Worm (Caenorhabditis elegans) whole organism, L1 larva: ENCODE results near the gene mrps-14.

ENCODE experiments used
- C04F5.9 ChIP-seq: sonication (generic microtip); optimal IDR thresholded peaks from 2 replicates; lab custom pipeline; 2016; ENCODE audit warnings: missing genetic modification characterization, missing compliant biosample characterization
- C16A3.4 ChIP-seq: fragments of 150-350 bp; optimal IDR thresholded peaks from 2 replicates; lab custom pipeline; 2014; ENCODE audit warnings: missing biosample characterization, missing genetic modification characterization
- C34B4.2 ChIP-seq: sonication (generic microtip); optimal IDR thresholded peaks from 2 replicates; lab custom pipeline; 2017; ENCODE audit warnings: mild to moderate bottlenecking, missing genetic modification characterization, missing compliant biosample characterization
- F16B12.6 ChIP-seq: fragments of 150-350 bp; optimal IDR thresholded peaks from 2 replicates; lab custom pipeline; 2014; ENCODE audit warnings: missing biosample characterization, missing genetic modification characterization
- Y116A8C.19 ChIP-seq: sonication (generic microtip); optimal IDR thresholded peaks from 2 replicates; lab custom pipeline; 2016; ENCODE audit warnings: missing compliant biosample characterization, missing genetic modification characterization, borderline replicate concordance
- aha-1 ChIP-seq: fragments of 150-350 bp; optimal IDR thresholded peaks from 2 replicates; lab custom pipeline; 2014; ENCODE audit warnings: missing biosample characterization, missing genetic modification characterization
- alr-1 ChIP-seq: fragments of 200-800 bp; sonication (Bioruptor generic); optimal IDR thresholded peaks from 2 replicates; lab custom pipeline; 2018; ENCODE audit warnings: borderline replicate concordance, mild to moderate bottlenecking, missing genetic modification characterization, missing compliant biosample characterization
- blmp-1 ChIP-seq: fragments of 150-350 bp; optimal IDR thresholded peaks from 2 replicates; lab custom pipeline; 2014; ENCODE audit warnings: missing biosample characterization, missing genetic modification characterization
- ceh-63 ChIP-seq: fragments of 200-800 bp; sonication (Bioruptor generic); optimal IDR thresholded peaks from 2 replicates; lab custom pipeline; 2018; ENCODE audit warnings: mild to moderate bottlenecking, missing genetic modification characterization, missing compliant biosample characterization
- ceh-8 ChIP-seq: fragments of 200-800 bp; sonication (Bioruptor generic); optimal IDR thresholded peaks from 2 replicates; lab custom pipeline; 2018; ENCODE audit warnings: mild to moderate bottlenecking, missing genetic modification characterization, moderate library complexity, missing compliant biosample characterization
- ceh-82 ChIP-seq, 3 experiments: fragments of 150-350 bp in 1 of 3; sonication (generic microtip) in 2 of 3; optimal IDR thresholded peaks; 2 replicates each; lab custom pipeline; 2014 to 2017; ENCODE audit warnings: missing biosample characterization in 3 of 3, missing genetic modification characterization in 3 of 3
- ceh-88 ChIP-seq: fragments of 200-800 bp; sonication (Bioruptor generic); IDR thresholded peaks from 2 replicates; pipeline ENCODE4 v1.3.6; 2022; ENCODE audit warnings: missing genetic modification characterization, missing compliant biosample characterization
- ces-1 ChIP-seq: fragments of 150-350 bp; optimal IDR thresholded peaks from 2 replicates; lab custom pipeline; 2014; ENCODE audit warnings: missing biosample characterization, missing genetic modification reagents, missing genetic modification characterization
- dpl-1 ChIP-seq, 3 experiments: fragments of 150-350 bp in 2 of 3; sonication (generic microtip) in 1 of 3; optimal IDR thresholded peaks; 2 replicates each; lab custom pipeline; 2014 to 2017; ENCODE audit warnings: missing biosample characterization in 3 of 3, missing genetic modification characterization in 3 of 3, missing genetic modification reagents in 3 of 3
- efl-1 ChIP-seq, 4 experiments: fragments of 150-350 bp; optimal IDR thresholded peaks in 3 of 4; peaks in 1 of 4; 1 replicate in 1 of 4; 2 replicates in 3 of 4; lab custom pipeline; 2014; ENCODE audit warnings: missing biosample characterization in 2 of 4, missing genetic modification characterization in 2 of 4, missing genetic modification reagents in 2 of 4
- efl-3 ChIP-seq: fragments of 200-800 bp; sonication (Bioruptor generic); optimal IDR thresholded peaks from 2 replicates; lab custom pipeline; 2018; ENCODE audit warnings: mild to moderate bottlenecking, missing genetic modification characterization, missing compliant biosample characterization
- egl-13 ChIP-seq: sonication (generic microtip); optimal IDR thresholded peaks from 2 replicates; lab custom pipeline; 2016; ENCODE audit warnings: missing genotype, missing genetic modification reagents, missing genetic modification characterization, missing compliant biosample characterization
- elt-2 ChIP-seq: sonication (generic microtip); optimal IDR thresholded peaks from 2 replicates; lab custom pipeline; 2016; ENCODE audit warnings: missing genetic modification characterization, mild to moderate bottlenecking, inconsistent platforms, missing compliant biosample characterization, missing genetic modification reagents
- fkh-10 ChIP-seq: sonication (generic microtip); optimal IDR thresholded peaks from 2 replicates; lab custom pipeline; 2017; ENCODE audit warnings: missing biosample characterization, missing genetic modification reagents, missing genetic modification characterization
- fkh-4 ChIP-seq: sonication (generic microtip); optimal IDR thresholded peaks from 2 replicates; lab custom pipeline; 2016; ENCODE audit warnings: missing compliant biosample characterization, missing genetic modification characterization, borderline replicate concordance
- grh-1 ChIP-seq: fragments of 200-800 bp; sonication (Bioruptor generic); IDR thresholded peaks from 2 replicates; pipeline ENCODE4 v1.3.6; 2022; ENCODE audit warnings: missing genetic modification reagents, missing genetic modification characterization, missing compliant biosample characterization
- hlh-4 ChIP-seq: sonication (generic microtip); optimal IDR thresholded peaks from 2 replicates; lab custom pipeline; 2016; ENCODE audit warnings: mild to moderate bottlenecking, missing genetic modification characterization, missing compliant biosample characterization
- isw-1 ChIP-seq: fragments of 200-800 bp; sonication (Bioruptor generic); IDR thresholded peaks from 2 replicates; pipeline ENCODE4 v1.3.6; 2022; ENCODE audit warnings: missing genetic modification characterization, missing compliant biosample characterization
- lin-35 ChIP-seq, 2 experiments: fragments of 150-350 bp; optimal IDR thresholded peaks; 2 replicates each; lab custom pipeline; 2014; ENCODE audit warnings: missing biosample characterization in 2 of 2, missing genetic modification characterization in 2 of 2, missing genetic modification reagents in 2 of 2
- lin-39 ChIP-seq: fragments of 150-350 bp; optimal IDR thresholded peaks from 2 replicates; lab custom pipeline; 2014; ENCODE audit warnings: missing biosample characterization, missing genetic modification reagents, missing genetic modification characterization
- lsy-2 ChIP-seq, 2 experiments: fragments of 150-350 bp; optimal IDR thresholded peaks; 2 replicates each; lab custom pipeline; 2014; ENCODE audit warnings: missing biosample characterization in 2 of 2, missing genetic modification characterization in 2 of 2
- mep-1 ChIP-seq: fragments of 150-350 bp; optimal IDR thresholded peaks from 2 replicates; lab custom pipeline; 2014; ENCODE audit warnings: missing biosample characterization, missing genetic modification characterization
- nhr-11 ChIP-seq: fragments of 150-350 bp; optimal IDR thresholded peaks from 2 replicates; lab custom pipeline; 2014; ENCODE audit warnings: missing biosample characterization, missing genetic modification characterization
- nhr-12 ChIP-seq: sonication (generic microtip); optimal IDR thresholded peaks from 2 replicates; lab custom pipeline; 2017; ENCODE audit warnings: missing biosample characterization, missing genetic modification characterization
- nhr-19 ChIP-seq: fragments of 200-800 bp; sonication (Bioruptor generic); conservative IDR thresholded peaks from 2 replicates; pipeline ENCODE4 v1.3.6; 2022; ENCODE audit warnings: missing genetic modification characterization, missing compliant biosample characterization
- nhr-20 ChIP-seq: sonication (generic microtip); optimal IDR thresholded peaks from 2 replicates; lab custom pipeline; 2016; ENCODE audit warnings: mild to moderate bottlenecking, missing genetic modification characterization, missing compliant biosample characterization
- nhr-237 ChIP-seq: fragments of 150-350 bp; optimal IDR thresholded peaks from 2 replicates; lab custom pipeline; 2014; ENCODE audit warnings: missing biosample characterization, missing genetic modification characterization
- nhr-28 ChIP-seq: fragments of 150-350 bp; optimal IDR thresholded peaks from 2 replicates; lab custom pipeline; 2014; ENCODE audit warnings: missing biosample characterization, missing genetic modification characterization
- nhr-47 ChIP-seq: sonication (generic microtip); optimal IDR thresholded peaks from 2 replicates; lab custom pipeline; 2016; ENCODE audit warnings: mild to moderate bottlenecking, missing genetic modification characterization, moderate library complexity, missing compliant biosample characterization
- nhr-77 ChIP-seq: fragments of 150-350 bp; optimal IDR thresholded peaks from 2 replicates; lab custom pipeline; 2014; ENCODE audit warnings: missing biosample characterization, missing genetic modification characterization
- nhr-84 ChIP-seq: sonication (generic microtip); optimal IDR thresholded peaks from 2 replicates; lab custom pipeline; 2017; ENCODE audit warnings: missing biosample characterization, missing genetic modification characterization
- nhr-90 ChIP-seq: sonication (generic microtip); optimal IDR thresholded peaks from 2 replicates; lab custom pipeline; 2016; ENCODE audit warnings: mild to moderate bottlenecking, missing genetic modification characterization, missing compliant biosample characterization; ENCODE audit not compliant: poor library complexity
- pag-3 ChIP-seq: sonication (generic microtip); optimal IDR thresholded peaks from 2 replicates; lab custom pipeline; 2017; ENCODE audit warnings: missing genetic modification characterization, mild to moderate bottlenecking, missing compliant biosample characterization, antibody characterized with exemption, borderline replicate concordance; ENCODE audit not compliant: insufficient read depth
- pax-3 ChIP-seq: fragments of 200-800 bp; sonication (Bioruptor generic); optimal IDR thresholded peaks from 2 replicates; lab custom pipeline; 2018; ENCODE audit warnings: mild to moderate bottlenecking, missing genetic modification characterization, moderate library complexity, missing compliant biosample characterization
- snpc-4 ChIP-seq: fragments of 150-350 bp; optimal IDR thresholded peaks from 2 replicates; lab custom pipeline; 2014; ENCODE audit warnings: missing biosample characterization, missing genetic modification characterization
- sptf-1 ChIP-seq: fragments of 150-350 bp; optimal IDR thresholded peaks from 2 replicates; lab custom pipeline; 2014; ENCODE audit warnings: missing biosample characterization, missing genetic modification characterization
- sup-37 ChIP-seq: fragments of 200-800 bp; sonication (Bioruptor generic); optimal IDR thresholded peaks from 2 replicates; lab custom pipeline; 2018; ENCODE audit warnings: mild to moderate bottlenecking, missing genetic modification characterization, missing compliant biosample characterization
- swsn-7 ChIP-seq: sonication (generic microtip); optimal IDR thresholded peaks from 2 replicates; lab custom pipeline; 2016; ENCODE audit warnings: missing genetic modification characterization, missing compliant biosample characterization
- tlp-1 ChIP-seq: fragments of 150-350 bp; optimal IDR thresholded peaks from 2 replicates; lab custom pipeline; 2014; ENCODE audit warnings: missing biosample characterization, missing genetic modification characterization
- unc-130 ChIP-seq: fragments of 150-350 bp; optimal IDR thresholded peaks from 2 replicates; lab custom pipeline; 2017; ENCODE audit warnings: missing biosample characterization, missing genetic modification characterization, inconsistent platforms
- unc-30 ChIP-seq: sonication (generic microtip); optimal IDR thresholded peaks from 2 replicates; lab custom pipeline; 2017; ENCODE audit warnings: missing biosample characterization, missing genetic modification characterization
- unc-62 ChIP-seq: fragments of 150-350 bp; optimal IDR thresholded peaks from 2 replicates; lab custom pipeline; 2014; ENCODE audit warnings: missing biosample characterization, missing genetic modification reagents, missing genetic modification characterization
- unc-98 ChIP-seq: fragments of 200-800 bp; sonication (Bioruptor generic); IDR thresholded peaks from 2 replicates; pipeline ENCODE4 v1.3.6; 2022; ENCODE audit warnings: missing genetic modification characterization, missing compliant biosample characterization
- vab-15 ChIP-seq: sonication (generic microtip); optimal IDR thresholded peaks from 2 replicates; lab custom pipeline; 2017; ENCODE audit warnings: missing genotype, mild to moderate bottlenecking, missing genetic modification characterization, missing compliant biosample characterization
- zag-1 ChIP-seq: fragments of 150-350 bp; optimal IDR thresholded peaks from 2 replicates; lab custom pipeline; 2014; ENCODE audit warnings: missing biosample characterization, missing genetic modification characterization
- zip-4 ChIP-seq: fragments of 200-800 bp; sonication (Bioruptor generic); optimal IDR thresholded peaks from 2 replicates; lab custom pipeline; 2018; ENCODE audit warnings: mild to moderate bottlenecking, missing genetic modification characterization, moderate library complexity, missing compliant biosample characterization
- ztf-11 ChIP-seq, 2 experiments: sonication (generic microtip); optimal IDR thresholded peaks; 2 replicates each; lab custom pipeline; 2016 to 2017; ENCODE audit warnings: missing genetic modification characterization in 2 of 2, missing biosample characterization in 1 of 2, missing compliant biosample characterization in 1 of 2

Gene mrps-14

DNA sequence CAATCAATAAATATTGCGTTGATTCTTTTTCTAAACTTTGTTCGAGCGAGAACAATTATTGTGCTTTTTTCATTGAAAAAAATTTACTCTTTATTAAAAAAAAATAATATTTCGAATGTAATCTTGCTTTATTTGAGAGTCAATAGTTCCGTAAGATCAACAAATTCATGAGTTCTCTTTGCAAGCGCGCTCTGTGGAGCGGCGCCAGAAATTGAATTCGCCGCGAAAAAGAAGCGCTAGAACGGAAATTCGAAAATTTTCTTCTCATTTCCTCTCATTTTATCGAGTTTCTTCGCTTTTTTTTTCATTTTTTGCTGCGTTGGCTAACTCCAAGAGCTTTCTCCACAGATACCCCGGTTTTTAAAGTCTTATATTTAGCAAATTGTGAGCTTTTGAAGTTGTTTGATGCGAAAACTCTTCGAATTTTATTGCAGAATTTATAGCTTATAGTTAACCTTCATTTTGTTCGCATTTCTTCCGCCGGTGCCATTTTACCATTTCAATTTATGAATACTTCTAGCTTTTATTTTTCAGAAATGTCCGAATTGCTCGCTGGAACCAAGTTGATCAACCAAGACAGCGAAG is 45.1 kb downstream of the mrps-14 start, which contains the start of gene R05H5.3 (continued):
- TF ChIP-seq fkh-10 (GFP tag; lab: Kevin White, UChicago) (peak; percentile 75), nhr-47 (tag; lab: Kevin White, UChicago) (no peak), ceh-8 (GFP tag; lab: Kevin White, UChicago) (no peak), swsn-7 (tag; lab: Kevin White, UChicago) (peak; percentile 20), efl-3 (GFP tag; lab: Kevin White, UChicago) (no peak), tlp-1 (tag; lab: Kevin White, UChicago) (no peak), aha-1 (tag; lab: Kevin White, UChicago) (no peak), sup-37 (no peak), ceh-82 (tag; optimal IDR thresholded peaks at IDR 0.05; lab: Kevin White, UChicago) (peak in 1 of 3 experiments; percentile 66), elt-2 (tag; lab: Kevin White, UChicago) (no peak), C04F5.9 (tag; lab: Kevin White, UChicago) (no peak), egl-13 (tag; lab: Kevin White, UChicago) (no peak), snpc-4 (tag; lab: Kevin White, UChicago) (no peak), ztf-11 (tag; optimal IDR thresholded peaks at IDR 0.05; lab: Kevin White, UChicago) (no peak), ceh-63 (GFP tag; lab: Kevin White, UChicago) (no peak), nhr-90 (no peak), alr-1 (tag; lab: Kevin White, UChicago) (no peak), F16B12.6 (tag; lab: Kevin White, UChicago) (no peak), zip-4 (no peak), zag-1 (tag; lab: Kevin White, UChicago) (no peak), unc-98 (GFP tag; lab: Robert Waterston, UW) (no peak), isw-1 (GFP tag; lab: Robert Waterston, UW) (no peak), nhr-19 (GFP tag; lab: Robert Waterston, UW) (no peak), efl-1 (optimal IDR thresholded peaks at IDR 0.05; lab: Kevin White, UChicago) (peak; percentile 83 to 94), efl-1 (GFP tag; optimal IDR thresholded peaks at IDR 0.05 in 1 of 2; lab: Kevin White, UChicago) (peak; percentile 80 to 97), hlh-4 (tag; lab: Kevin White, UChicago) (no peak), nhr-28 (no peak), vab-15 (tag; lab: Kevin White, UChicago) (no peak), pag-3 (tag; lab: Kevin White, UChicago) (no peak), lsy-2 (tag; optimal IDR thresholded peaks at IDR 0.05; lab: Kevin White, UChicago) (peak; percentile 44 to 86), nhr-84 (tag; lab: Kevin White, UChicago) (no peak), nhr-12 (tag; lab: Kevin White, UChicago) (no peak), nhr-20 (tag; lab: Kevin White, UChicago) (peak; percentile 42), ces-1 (GFP tag; lab: Kevin White, UChicago) (peak; percentile 32), blmp-1 (peak; percentile 51), ceh-88 (no peak), sptf-1 (tag; lab: Kevin White, UChicago) (no peak), unc-30 (tag; lab: Kevin White, UChicago) (no peak), grh-1 (GFP tag; lab: Robert Waterston, UW) (no peak), unc-130 (no peak), unc-62 (GFP tag; lab: Kevin White, UChicago) (no peak), mep-1 (no peak), dpl-1 (GFP tag; optimal IDR thresholded peaks at IDR 0.05; lab: Kevin White, UChicago) (peak; percentile 80 to 90 (median 87)), C16A3.4 (tag; lab: Kevin White, UChicago) (peak; percentile 67), pax-3 (tag; lab: Kevin White, UChicago) (no peak), C34B4.2 (no peak), lin-39 (tag; lab: Kevin White, UChicago) (no peak), lin-35 (GFP tag; optimal IDR thresholded peaks at IDR 0.05; lab: Kevin White, UChicago) (peak; percentile 77 to 92), nhr-11 (no peak), fkh-4 (no peak), Y116A8C.19 (no peak), nhr-237 (tag; lab: Kevin White, UChicago) (no peak), nhr-77 (peak; percentile 46)
